Worm (Caenorhabditis elegans) whole organism, mixed stage, embryonic: ENCODE data around the gene srz-24.

ENCODE experiments used
- blmp-1 ChIP-seq: fragments of 150-350 bp; optimal IDR thresholded peaks from 2 replicates; lab custom pipeline; 2014; ENCODE audit warnings: missing biosample characterization, missing genetic modification characterization
- mab-5 ChIP-seq: fragments of 150-350 bp; optimal IDR thresholded peaks from 2 replicates; lab custom pipeline; 2014; ENCODE audit warnings: missing biosample characterization, missing genetic modification characterization
- nhr-12 ChIP-seq: fragments of 150-350 bp; optimal IDR thresholded peaks from 2 replicates; lab custom pipeline; 2014; ENCODE audit warnings: missing biosample characterization, missing genetic modification characterization
- nhr-237 ChIP-seq: fragments of 150-350 bp; optimal IDR thresholded peaks from 2 replicates; lab custom pipeline; 2014; ENCODE audit warnings: missing biosample characterization, missing genetic modification characterization
- nhr-28 ChIP-seq: fragments of 150-350 bp; optimal IDR thresholded peaks from 2 replicates; lab custom pipeline; 2014; ENCODE audit warnings: missing biosample characterization, missing genetic modification characterization
- nhr-76 ChIP-seq: sonication (generic microtip); optimal IDR thresholded peaks from 2 replicates; lab custom pipeline; 2017; ENCODE audit warnings: missing biosample characterization, missing genetic modification characterization
- snpc-4 ChIP-seq: fragments of 150-350 bp; optimal IDR thresholded peaks from 2 replicates; lab custom pipeline; 2014; ENCODE audit warnings: missing biosample characterization, missing genetic modification characterization
- sptf-1 ChIP-seq: sonication (generic microtip); optimal IDR thresholded peaks from 2 replicates; lab custom pipeline; 2017; ENCODE audit warnings: mild to moderate bottlenecking, missing genetic modification characterization, moderate library complexity, missing compliant biosample characterization

- TF ChIP-seq blmp-1 = no peak
- no peak for TF ChIP-seq nhr-28 (tag; lab: Kevin White, UChicago)
- no peak for TF ChIP-seq snpc-4 (tag; lab: Kevin White, UChicago)
- no peak for TF ChIP-seq nhr-237 (tag; lab: Kevin White, UChicago)
- no peak for TF ChIP-seq nhr-76 (tag; lab: Kevin White, UChicago)
- TF ChIP-seq nhr-12 (tag; lab: Kevin White, UChicago) = no peak
- TF ChIP-seq mab-5 = no peak
- TF ChIP-seq sptf-1 (tag; lab: Kevin White, UChicago) = no peak
These were observed 39.2 kb downstream of the srz-24 start, which contains the start of gene Y9C9A.5 for ce11 chrIV:4941681-4942080.
